Worm (Caenorhabditis elegans): ENCODE data around the gene miz-1.

- no peak for TF ChIP-seq snpc-4 (tag; optimal IDR thresholded peaks at IDR 0.05)
- no peak for TF ChIP-seq mab-5 (tag; optimal IDR thresholded peaks at IDR 0.05)
- no peak for TF ChIP-seq nhr-77 (tag; optimal IDR thresholded peaks at IDR 0.05)
- TF ChIP-seq nhr-10 (tag; optimal IDR thresholded peaks at IDR 0.05), result no peak
Observed at ce11 chrIV:10773811-10774210, 38.4 kb upstream of the miz-1 start, which contains the start of gene inpp-1.
